Fruit fly (Drosophila melanogaster) whole organism, prepupa: Measurements from ENCODE around the gene CG8420.

Experiments used
- Blimp-1 ChIP-seq: fragments of 200-800 bp; sonication (Bioruptor generic); optimal IDR thresholded peaks from 3 replicates; lab custom pipeline; 2017; ENCODE audit warnings: missing biosample characterization, missing genetic modification characterization, mild to moderate bottlenecking, moderate library complexity, missing genetic modification reagents
- CG10669 ChIP-seq: fragments of 200-800 bp; sonication (Bioruptor generic); optimal IDR thresholded peaks from 3 replicates; lab custom pipeline; 2018; ENCODE audit warnings: missing biosample characterization, mild to moderate bottlenecking, missing genetic modification characterization, moderate library complexity
- CG11902 ChIP-seq: fragments of 200-800 bp; sonication (Bioruptor generic); optimal IDR thresholded peaks from 3 replicates; lab custom pipeline; 2016; ENCODE audit warnings: missing biosample characterization, missing genetic modification characterization
- CG15336 ChIP-seq: fragments of 200-800 bp; sonication (Bioruptor generic); IDR thresholded peaks from 2 replicates; pipeline ENCODE4 v1.3.6; 2022; ENCODE audit warnings: missing biosample characterization, missing genetic modification characterization
- CG1621 ChIP-seq: fragments of 200-800 bp; sonication (Bioruptor generic); optimal IDR thresholded peaks from 3 replicates; lab custom pipeline; 2018; ENCODE audit warnings: missing biosample characterization, mild to moderate bottlenecking, missing genetic modification characterization
- CG16779 ChIP-seq: fragments of 200-800 bp; sonication (Bioruptor generic); optimal IDR thresholded peaks from 3 replicates; lab custom pipeline; 2017; ENCODE audit warnings: missing biosample characterization, mild to moderate bottlenecking, missing genetic modification characterization
- CG31627 ChIP-seq: fragments of 200-800 bp; sonication (Bioruptor generic); optimal IDR thresholded peaks from 3 replicates; lab custom pipeline; 2016; ENCODE audit warnings: missing biosample characterization, missing genetic modification characterization
- CG32006 ChIP-seq: fragments of 200-800 bp; sonication (Bioruptor generic); optimal IDR thresholded peaks from 3 replicates; lab custom pipeline; 2017; ENCODE audit warnings: missing biosample characterization, mild to moderate bottlenecking, missing genetic modification characterization
- CG34406 ChIP-seq: fragments of 200-800 bp; sonication (Bioruptor generic); optimal IDR thresholded peaks from 3 replicates; lab custom pipeline; 2016; ENCODE audit warnings: missing biosample characterization, missing genetic modification characterization
- CG3919 ChIP-seq: fragments of 200-800 bp; sonication (Bioruptor generic); optimal IDR thresholded peaks from 3 replicates; lab custom pipeline; 2016; ENCODE audit warnings: missing biosample characterization, missing genetic modification characterization
- CG4318 ChIP-seq: fragments of 200-800 bp; sonication (Bioruptor generic); optimal IDR thresholded peaks from 3 replicates; lab custom pipeline; 2017; ENCODE audit warnings: missing biosample characterization, mild to moderate bottlenecking, missing genetic modification characterization
- CG6163 ChIP-seq: fragments of 200-800 bp; sonication (Bioruptor generic); IDR thresholded peaks from 3 replicates; pipeline ENCODE4 v1.3.6; 2022; ENCODE audit warnings: missing biosample characterization, missing genetic modification characterization
- CG6276 ChIP-seq: fragments of 200-800 bp; sonication (Bioruptor generic); optimal IDR thresholded peaks from 2 replicates; lab custom pipeline; 2017; ENCODE audit warnings: missing biosample characterization, mild to moderate bottlenecking, missing genetic modification characterization
- CG6792 ChIP-seq: fragments of 200-800 bp; sonication (Bioruptor generic); optimal IDR thresholded peaks from 3 replicates; lab custom pipeline; 2016; ENCODE audit warnings: missing biosample characterization, missing genetic modification characterization
- CG6808 ChIP-seq: fragments of 200-800 bp; sonication (Bioruptor generic); optimal IDR thresholded peaks from 3 replicates; lab custom pipeline; 2017; ENCODE audit warnings: missing biosample characterization, missing genetic modification characterization, mild to moderate bottlenecking, moderate library complexity, missing genetic modification reagents
- CG6854 ChIP-seq: fragments of 200-800 bp; sonication (Bioruptor generic); optimal IDR thresholded peaks from 2 replicates; lab custom pipeline; 2017; ENCODE audit warnings: missing biosample characterization, mild to moderate bottlenecking, missing genetic modification characterization
- CG7368 ChIP-seq: fragments of 200-800 bp; sonication (Bioruptor generic); optimal IDR thresholded peaks from 3 replicates; lab custom pipeline; 2016; ENCODE audit warnings: missing biosample characterization, missing genetic modification characterization
- CG8119 ChIP-seq: fragments of 200-800 bp; sonication (Bioruptor generic); IDR thresholded peaks from 3 replicates; pipeline ENCODE4 v1.3.6; 2022; ENCODE audit warnings: missing biosample characterization, missing genetic modification characterization
- CG8319 ChIP-seq: fragments of 200-800 bp; sonication (Bioruptor generic); optimal IDR thresholded peaks from 3 replicates; lab custom pipeline; 2016; ENCODE audit warnings: missing biosample characterization, missing genetic modification characterization
- Eip75B ChIP-seq: fragments of 200-800 bp; sonication (Bioruptor generic); optimal IDR thresholded peaks from 3 replicates; lab custom pipeline; 2016; ENCODE audit warnings: missing biosample characterization, missing genetic modification characterization
- Eip78C ChIP-seq: fragments of 200-800 bp; sonication (Bioruptor generic); peaks from one replicate; lab custom pipeline; 2016; ENCODE audit warnings: missing biosample characterization, missing genetic modification characterization
- Eip93F ChIP-seq: fragments of 200-800 bp; sonication (Bioruptor generic); optimal IDR thresholded peaks from 2 replicates; lab custom pipeline; 2016; ENCODE audit warnings: missing biosample characterization, mild to moderate bottlenecking, missing genetic modification characterization
- Ets21C ChIP-seq: fragments of 200-800 bp; sonication (Bioruptor generic); optimal IDR thresholded peaks from 3 replicates; lab custom pipeline; 2016; ENCODE audit warnings: missing biosample characterization, missing genetic modification characterization
- Ets96B ChIP-seq: fragments of 200-800 bp; optimal IDR thresholded peaks from 2 replicates; lab custom pipeline; 2019; ENCODE audit warnings: missing biosample characterization, mild to moderate bottlenecking, missing genetic modification characterization, moderate library complexity
- Gug ChIP-seq: fragments of 200-800 bp; sonication (Bioruptor generic); IDR thresholded peaks from 2 replicates; pipeline ENCODE4 v1.3.6; 2022; ENCODE audit warnings: missing biosample characterization, missing genetic modification characterization
- Hr38 ChIP-seq: sonication (Bioruptor generic); optimal IDR thresholded peaks from 2 replicates; lab custom pipeline; 2016; ENCODE audit warnings: missing biosample characterization, missing genetic modification characterization
- Hr4 ChIP-seq: fragments of 200-800 bp; sonication (Bioruptor generic); optimal IDR thresholded peaks from 3 replicates; lab custom pipeline; 2016; ENCODE audit warnings: missing biosample characterization, missing genetic modification characterization
- Met ChIP-seq: fragments of 200-800 bp; sonication (Bioruptor generic); optimal IDR thresholded peaks from 3 replicates; lab custom pipeline; 2016; ENCODE audit warnings: missing biosample characterization, missing genetic modification characterization
- OdsH ChIP-seq: fragments of 200-800 bp; sonication (Bioruptor generic); optimal IDR thresholded peaks from 3 replicates; lab custom pipeline; 2016; ENCODE audit warnings: missing biosample characterization, missing genetic modification characterization
- Sox102F ChIP-seq: fragments of 200-800 bp; sonication (Bioruptor generic); optimal IDR thresholded peaks from 2 replicates; lab custom pipeline; 2016; ENCODE audit warnings: missing biosample characterization, mild to moderate bottlenecking, missing genetic modification characterization
- Sox14 ChIP-seq: fragments of 200-800 bp; sonication (Bioruptor generic); optimal IDR thresholded peaks from 3 replicates; lab custom pipeline; 2016; ENCODE audit warnings: missing biosample characterization, missing genetic modification characterization
- Sox15 ChIP-seq: fragments of 200-800 bp; sonication (Bioruptor generic); optimal IDR thresholded peaks from 3 replicates; lab custom pipeline; 2016; ENCODE audit warnings: missing biosample characterization, missing genetic modification characterization
- achi ChIP-seq: fragments of 200-800 bp; sonication (Bioruptor generic); optimal IDR thresholded peaks from 3 replicates; lab custom pipeline; 2016; ENCODE audit warnings: missing biosample characterization, missing genetic modification characterization
- acj6 ChIP-seq: fragments of 200-800 bp; sonication (Bioruptor generic); optimal IDR thresholded peaks from 3 replicates; lab custom pipeline; 2016; ENCODE audit warnings: missing biosample characterization, missing genetic modification characterization
- cyc ChIP-seq: fragments of 200-800 bp; sonication (Bioruptor generic); optimal IDR thresholded peaks from 3 replicates; lab custom pipeline; 2016; ENCODE audit warnings: missing biosample characterization, missing genetic modification characterization
- dac ChIP-seq: fragments of 200-800 bp; sonication (Bioruptor generic); optimal IDR thresholded peaks from 2 replicates; lab custom pipeline; 2017; ENCODE audit warnings: missing biosample characterization, mild to moderate bottlenecking, missing genetic modification characterization
- dsx ChIP-seq: fragments of 200-800 bp; optimal IDR thresholded peaks from 3 replicates; lab custom pipeline; 2019; ENCODE audit warnings: missing biosample characterization, mild to moderate bottlenecking, missing genetic modification characterization, moderate library complexity; ENCODE audit not compliant: poor library complexity, severe bottlenecking
- eg ChIP-seq: fragments of 200-800 bp; sonication (Bioruptor generic); IDR thresholded peaks from 3 replicates; pipeline ENCODE4 v1.3.6; 2022; ENCODE audit warnings: missing biosample characterization, missing genetic modification characterization
- fd85E ChIP-seq: fragments of 200-800 bp; sonication (Bioruptor generic); optimal IDR thresholded peaks from 3 replicates; lab custom pipeline; 2016; ENCODE audit warnings: missing biosample characterization, missing genetic modification characterization
- fkh ChIP-seq: fragments of 200-800 bp; sonication (Bioruptor generic); optimal IDR thresholded peaks from 3 replicates; lab custom pipeline; 2017; ENCODE audit warnings: missing biosample characterization, mild to moderate bottlenecking, missing genetic modification characterization, moderate library complexity
- lz ChIP-seq: fragments of 200-800 bp; sonication (Bioruptor generic); optimal IDR thresholded peaks from 3 replicates; lab custom pipeline; 2016; ENCODE audit warnings: missing biosample characterization, missing genetic modification characterization
- net ChIP-seq: fragments of 200-800 bp; sonication (Bioruptor generic); optimal IDR thresholded peaks from 3 replicates; lab custom pipeline; 2016; ENCODE audit warnings: missing biosample characterization, missing genetic modification characterization
- pdm3 ChIP-seq: fragments of 200-800 bp; sonication (Bioruptor generic); optimal IDR thresholded peaks from 3 replicates; lab custom pipeline; 2016; ENCODE audit warnings: missing biosample characterization, missing genetic modification characterization
- spab ChIP-seq: fragments of 200-800 bp; sonication (Bioruptor generic); optimal IDR thresholded peaks from 2 replicates; lab custom pipeline; 2017; ENCODE audit warnings: missing biosample characterization, mild to moderate bottlenecking, missing genetic modification characterization, missing genetic modification reagents
- ss ChIP-seq, 2 experiments: fragments of 200-800 bp; sonication (Bioruptor generic); optimal IDR thresholded peaks; 2 replicates in 1 of 2; 3 replicates in 1 of 2; lab custom pipeline; 2017 to 2018; ENCODE audit warnings: mild to moderate bottlenecking in 2 of 2, missing biosample characterization in 2 of 2, missing genetic modification characterization in 2 of 2, moderate library complexity in 1 of 2
- svp ChIP-seq: fragments of 200-800 bp; sonication (Bioruptor generic); peaks from one replicate; lab custom pipeline; 2016; ENCODE audit warnings: missing biosample characterization, missing genetic modification characterization
- topi ChIP-seq: fragments of 200-800 bp; sonication (Bioruptor generic); optimal IDR thresholded peaks from 3 replicates; lab custom pipeline; 2016; ENCODE audit warnings: missing biosample characterization, missing genetic modification characterization

CG8420 gene

DNA sequence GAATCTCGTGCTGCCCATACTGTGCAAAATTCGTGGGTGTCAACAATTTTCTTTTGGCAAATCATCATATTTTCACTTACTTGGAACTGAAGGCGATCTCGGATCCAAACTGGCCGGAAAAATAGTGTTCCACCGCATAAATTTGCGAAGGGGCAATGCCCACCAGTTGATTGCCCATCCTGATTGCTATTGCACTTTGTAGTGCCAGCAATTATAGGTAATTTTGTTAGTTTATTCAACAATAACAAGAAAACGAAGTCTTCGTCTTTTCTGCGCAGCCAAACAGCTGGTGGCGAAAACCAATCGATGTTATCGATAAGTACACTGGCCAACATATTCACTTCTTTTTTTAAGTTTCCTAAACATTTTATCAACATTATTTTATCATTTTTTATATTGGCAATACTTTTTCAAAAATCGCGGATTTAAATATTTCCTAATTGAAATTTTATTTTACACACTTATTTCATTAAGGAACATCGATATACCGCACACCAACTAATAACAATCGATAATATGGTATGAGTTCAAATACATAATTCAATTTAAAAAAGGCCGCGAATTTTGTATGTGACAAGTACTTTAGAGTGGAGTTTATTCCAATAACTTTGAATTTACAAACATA lies 761 bp upstream of the CG8420 start, which contains the start of gene Vps15 (continued):
- peak; percentile 57; the same call in 2 of the 3 replicates for TF ChIP-seq CG8119 (GFP tag; lab: Robert Waterston, UW)
- TF ChIP-seq Gug (GFP tag; lab: Robert Waterston, UW), result peak; percentile 46
- TF ChIP-seq CG32006, result peak; percentile 21
- no peak for TF ChIP-seq spab (GFP tag; lab: Kevin White, UChicago)
- peak; percentile 43 for TF ChIP-seq CG6792
- no peak for TF ChIP-seq CG8319 (GFP tag; lab: Kevin White, UChicago)
- peak; percentile 71 for TF ChIP-seq topi (GFP tag; lab: Kevin White, UChicago)
- peak; percentile 71 for TF ChIP-seq Sox14 (GFP tag; lab: Kevin White, UChicago)
- TF ChIP-seq Sox102F (GFP tag; lab: Kevin White, UChicago), result peak; percentile 67
- TF ChIP-seq CG6808 (GFP tag; lab: Kevin White, UChicago), result peak; percentile 42
- peak; percentile 78 for TF ChIP-seq eg (GFP tag; lab: Robert Waterston, UW)
- no peak for TF ChIP-seq Blimp-1 (GFP tag; lab: Kevin White, UChicago)
- TF ChIP-seq OdsH (GFP tag; lab: Kevin White, UChicago), result peak; percentile 61
- peak; percentile 74 for TF ChIP-seq dsx (GFP tag; lab: Kevin White, UChicago)
- peak; percentile 71 for TF ChIP-seq pdm3 (GFP tag; lab: Kevin White, UChicago)
- TF ChIP-seq svp (GFP tag; lab: Kevin White, UChicago), result peak; percentile 91
- TF ChIP-seq fd85E (GFP tag; lab: Kevin White, UChicago), result no peak
- peak; percentile 66 for TF ChIP-seq lz (GFP tag; lab: Kevin White, UChicago)
- peak; percentile 62 for TF ChIP-seq Hr4 (GFP tag; lab: Kevin White, UChicago)
- TF ChIP-seq CG6276 (GFP tag; lab: Kevin White, UChicago), result no peak
- TF ChIP-seq CG11902 (GFP tag; lab: Kevin White, UChicago), result no peak
- peak; percentile 54 for TF ChIP-seq cyc (GFP tag; lab: Kevin White, UChicago)
- TF ChIP-seq Ets21C (GFP tag; lab: Kevin White, UChicago), result peak; percentile 53
- TF ChIP-seq ss (GFP tag; optimal IDR thresholded peaks at IDR 0.05; lab: Kevin White, UChicago), result peak in 1 of 2 experiments; percentile 44
- TF ChIP-seq dac (GFP tag; lab: Kevin White, UChicago), result no peak
- no peak for TF ChIP-seq fkh (GFP tag; lab: Kevin White, UChicago)
- TF ChIP-seq Hr38, result no peak
- TF ChIP-seq Eip78C (GFP tag; lab: Kevin White, UChicago), result peak; percentile 89
- TF ChIP-seq CG6854 (GFP tag; lab: Kevin White, UChicago), result no peak
- peak; percentile 62 for TF ChIP-seq CG3919
- peak; percentile 47 for TF ChIP-seq CG7368 (GFP tag; lab: Kevin White, UChicago)
- TF ChIP-seq net (GFP tag; lab: Kevin White, UChicago), result no peak
- 0 out of 2 replicates have a peak, but pooled peaks have one; percentile 43 for TF ChIP-seq CG15336 (GFP tag; lab: Robert Waterston, UW)
- peak; percentile 68 for TF ChIP-seq CG34406 (GFP tag; lab: Kevin White, UChicago)
- no peak for TF ChIP-seq CG16779 (tag; lab: Kevin White, UChicago)
- TF ChIP-seq Ets96B (tag; lab: Kevin White, UChicago), result peak; percentile 77
- TF ChIP-seq CG10669 (GFP tag; lab: Kevin White, UChicago), result peak; percentile 56

DNA sequence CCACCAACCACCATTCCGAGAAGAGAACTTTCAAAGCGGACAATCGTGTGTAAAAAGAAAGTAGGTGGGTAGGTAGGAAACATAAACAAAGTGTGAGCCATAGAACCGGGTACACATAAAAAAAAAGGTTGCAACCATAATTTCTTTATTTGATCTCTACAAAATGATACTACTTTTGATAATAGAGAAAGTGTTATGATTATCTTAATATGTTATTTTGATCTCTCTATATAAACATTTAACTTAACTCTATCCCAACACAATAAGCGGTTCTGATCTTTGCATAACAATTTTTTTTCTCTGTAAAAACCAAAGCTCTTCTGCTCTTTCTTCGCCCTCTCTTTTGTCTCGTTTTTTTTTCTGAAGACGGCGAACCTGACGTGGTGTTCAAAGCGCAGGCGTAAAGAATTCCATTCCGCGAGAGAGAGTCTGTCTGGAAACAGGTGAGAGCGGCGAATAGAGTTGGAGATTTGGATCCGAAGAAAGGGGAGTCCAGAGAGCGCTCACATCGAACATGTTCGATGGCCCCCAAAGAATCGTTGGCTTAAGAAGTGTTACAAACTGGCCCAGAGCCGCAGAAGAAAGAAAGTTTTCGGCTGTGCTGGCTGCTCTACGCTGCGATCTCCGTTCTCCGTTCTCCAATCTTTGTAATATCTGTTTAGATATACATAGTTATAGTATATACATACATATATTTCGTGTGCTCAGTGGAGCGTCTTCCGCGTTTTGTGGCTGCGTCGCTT lies 601 bp downstream of the CG8420 start:
- peak; percentile 49 for TF ChIP-seq CG4318 (GFP tag; lab: Kevin White, UChicago)
- peak; percentile 86 for TF ChIP-seq cyc (GFP tag; lab: Kevin White, UChicago)
- TF ChIP-seq Blimp-1 (GFP tag; lab: Kevin White, UChicago), result peak; percentile 79
- peak; percentile 81 for TF ChIP-seq acj6 (GFP tag; lab: Kevin White, UChicago)
- peak; percentile 63 for TF ChIP-seq CG10669 (GFP tag; lab: Kevin White, UChicago)
- peak; percentile 86 for TF ChIP-seq CG3919
- TF ChIP-seq Met, result peak; percentile 94
- TF ChIP-seq Eip93F, result peak; percentile 68
- peak; percentile 85 for TF ChIP-seq CG6163 (GFP tag; lab: Robert Waterston, UW)
- TF ChIP-seq CG8119 (GFP tag; lab: Robert Waterston, UW), result peak; percentile 84
- TF ChIP-seq CG1621, result peak; percentile 54
- TF ChIP-seq Eip75B, result peak; percentile 92
- TF ChIP-seq Eip78C (GFP tag; lab: Kevin White, UChicago), result peak; percentile 96
- peak; percentile 90 for TF ChIP-seq Sox14 (GFP tag; lab: Kevin White, UChicago)
- peak; percentile 76 for TF ChIP-seq CG6808 (GFP tag; lab: Kevin White, UChicago)
- peak; percentile 37 for TF ChIP-seq fkh (GFP tag; lab: Kevin White, UChicago)
- peak; percentile 87 for TF ChIP-seq achi (GFP tag; lab: Kevin White, UChicago)
- TF ChIP-seq CG31627 (GFP tag; lab: Kevin White, UChicago), result peak; percentile 86
- TF ChIP-seq Sox15 (GFP tag; lab: Kevin White, UChicago), result peak; percentile 46
- peak; percentile 61 for TF ChIP-seq net (GFP tag; lab: Kevin White, UChicago)
- TF ChIP-seq ss (GFP tag; optimal IDR thresholded peaks at IDR 0.05; lab: Kevin White, UChicago), result peak; percentile 59 to 72
